Worm (Caenorhabditis elegans) whole organism, young adult: ENCODE results near the gene Y53F4B.26.
"Not testable (repeated sequence)": the region's sequence is repeated elsewhere in the genome, so short reads cannot be mapped to it uniquely, and the experiment has no call there.

Experiments
- B0336.3 ChIP-seq: fragments of 200-800 bp; sonication (Bioruptor generic); IDR thresholded peaks from 2 replicates; pipeline ENCODE4 v1.3.6; 2022; ENCODE audit warnings: missing genetic modification characterization, missing compliant biosample characterization
- C06A6.2 ChIP-seq: fragments of 200-800 bp; sonication (Bioruptor generic); conservative IDR thresholded peaks from 2 replicates; pipeline ENCODE4 v1.3.6; 2022; ENCODE audit warnings: missing genetic modification characterization, missing compliant biosample characterization
- F57C9.4 ChIP-seq: sonication (generic microtip); optimal IDR thresholded peaks from 2 replicates; lab custom pipeline; 2017; ENCODE audit warnings: mild to moderate bottlenecking, missing genetic modification characterization, missing compliant biosample characterization
- attf-6 ChIP-seq: fragments of 200-800 bp; sonication (Bioruptor generic); IDR thresholded peaks from 2 replicates; pipeline ENCODE4 v1.3.6; 2022; ENCODE audit warnings: missing genetic modification reagents, missing genetic modification characterization, missing compliant biosample characterization
- die-1 ChIP-seq: sonication (generic microtip); optimal IDR thresholded peaks from 2 replicates; lab custom pipeline; 2016; ENCODE audit warnings: missing genotype, mild to moderate bottlenecking, missing genetic modification characterization, missing compliant biosample characterization
- gei-17 ChIP-seq: fragments of 200-800 bp; sonication (Bioruptor generic); optimal IDR thresholded peaks from 2 replicates; lab custom pipeline; 2018; ENCODE audit warnings: mild to moderate bottlenecking, missing genetic modification characterization, missing compliant biosample characterization
- lin-26 ChIP-seq: fragments of 200-800 bp; sonication (Bioruptor generic); IDR thresholded peaks from 2 replicates; pipeline ENCODE4 v1.3.6; 2022; ENCODE audit warnings: missing genetic modification reagents, missing genetic modification characterization, missing compliant biosample characterization
- lin-40 ChIP-seq: sonication (generic microtip); optimal IDR thresholded peaks from 2 replicates; lab custom pipeline; 2016; ENCODE audit warnings: missing genetic modification characterization, mild to moderate bottlenecking, missing compliant biosample characterization, missing genotype, missing genetic modification reagents
- nfyb-1 ChIP-seq: fragments of 200-800 bp; sonication (Bioruptor generic); IDR thresholded peaks from 2 replicates; pipeline ENCODE4 v1.3.6; 2022; ENCODE audit warnings: missing genetic modification reagents, missing genetic modification characterization, missing compliant biosample characterization
- nhr-27 ChIP-seq: fragments of 200-800 bp; sonication (Bioruptor generic); optimal IDR thresholded peaks from 2 replicates; lab custom pipeline; 2018; ENCODE audit warnings: mild to moderate bottlenecking, missing genetic modification characterization, moderate library complexity, missing compliant biosample characterization
- tlf-1 ChIP-seq: fragments of 200-800 bp; sonication (Bioruptor generic); optimal IDR thresholded peaks from 2 replicates; lab custom pipeline; 2018; ENCODE audit warnings: mild to moderate bottlenecking, missing genetic modification characterization, missing compliant biosample characterization
- xnd-1 ChIP-seq: sonication (generic microtip); optimal IDR thresholded peaks from 2 replicates; lab custom pipeline; 2016; ENCODE audit warnings: missing genotype, missing genetic modification reagents, missing genetic modification characterization, missing compliant biosample characterization

DNA sequence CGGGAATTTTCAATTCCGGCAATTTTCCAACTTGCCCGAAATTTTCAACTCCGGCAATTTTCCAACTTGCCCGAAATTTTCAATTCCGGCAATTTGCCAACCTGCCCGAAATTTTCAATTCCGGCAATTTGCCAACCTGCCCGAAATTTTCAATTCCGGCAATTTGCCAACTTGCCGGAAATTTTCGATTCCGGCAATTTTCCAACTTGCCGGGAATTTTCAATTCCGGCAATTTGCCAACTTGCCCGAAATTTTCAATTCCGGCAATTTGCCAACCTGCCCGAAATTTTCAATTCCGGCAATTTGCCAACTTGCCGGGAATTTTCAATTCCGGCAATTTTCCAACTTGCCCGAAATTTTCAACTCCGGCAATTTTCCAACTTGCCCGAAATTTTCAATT, 44.5 kb downstream of the Y53F4B.26 start:
- TF ChIP-seq die-1 (tag; lab: Kevin White, UChicago); tlf-1 (GFP tag; lab: Kevin White, UChicago); nhr-27 (tag; lab: Kevin White, UChicago); gei-17; C06A6.2 (GFP tag; lab: Robert Waterston, UW); nfyb-1 (GFP tag; lab: Robert Waterston, UW); xnd-1 (tag; lab: Kevin White, UChicago); F57C9.4 (tag; lab: Kevin White, UChicago); B0336.3; lin-26 (GFP tag; lab: Robert Waterston, UW); lin-40; attf-6 (GFP tag; lab: Robert Waterston, UW): not testable (repeated sequence)
